Fruit fly (Drosophila melanogaster): Measurements from ENCODE around the gene vig.

vig gene

dm6 chr2L:15056359-15057220 lies 13.5 kb downstream of the vig start (continued):
- no peak for TF ChIP-seq hkb (optimal IDR thresholded peaks at IDR 0.05)
- TF ChIP-seq hkb (GFP tag; IDR thresholded peaks at IDR 0.05): peak; percentile 77
- no peak for TF ChIP-seq Nf-YA (GFP tag; IDR thresholded peaks at IDR 0.05)
- TF ChIP-seq lbe (GFP tag; optimal IDR thresholded peaks at IDR 0.05): peak; percentile 59
- no peak for TF ChIP-seq her (GFP tag; optimal IDR thresholded peaks at IDR 0.05)
- peak in 1 of 2 experiments; percentile 65 for TF ChIP-seq Hr78 (GFP tag; optimal IDR thresholded peaks at IDR 0.05)
- TF ChIP-seq Atf6 (GFP tag; IDR thresholded peaks at IDR 0.05): peak; percentile 49; the same call in 1 of the 2 replicates
- peak; percentile 75 for TF ChIP-seq row (GFP tag; IDR thresholded peaks at IDR 0.05)
- peak; percentile 78; the same call in 2 of the 3 replicates for TF ChIP-seq dysf (GFP tag; IDR thresholded peaks at IDR 0.05)
- peak; percentile 94 for TF ChIP-seq sens (GFP tag)
- peak; percentile 80 for TF ChIP-seq zfh1 (GFP tag; IDR thresholded peaks at IDR 0.05)
- peak; percentile 7 for TF ChIP-seq Mes4 (GFP tag; optimal IDR thresholded peaks at IDR 0.05)
- no peak for TF ChIP-seq Scr (GFP tag; IDR thresholded peaks at IDR 0.05; ENCODE audit: partially characterized antibody)
- TF ChIP-seq mam (GFP tag; optimal IDR thresholded peaks at IDR 0.05): peak; percentile 8
- TF ChIP-seq CG10979 (tag; optimal IDR thresholded peaks at IDR 0.05): peak; percentile 89
- peak; percentile 80 for TF ChIP-seq Med (GFP tag)
- 0 out of 3 replicates have a peak, but pooled peaks have one; percentile 21 for TF ChIP-seq Opbp (GFP tag; IDR thresholded peaks at IDR 0.05; ENCODE audit: partially characterized antibody)
- TF ChIP-seq ac (GFP tag; optimal IDR thresholded peaks at IDR 0.05): no peak
- TF ChIP-seq btn (GFP tag; optimal IDR thresholded peaks at IDR 0.05): no peak
- no peak for TF ChIP-seq CG32767 (GFP tag; IDR thresholded peaks at IDR 0.05)
- TF ChIP-seq CG4617 (GFP tag; optimal IDR thresholded peaks at IDR 0.05; ENCODE audit: borderline replicate concordance): peak; percentile 13
- peak; percentile 32 for TF ChIP-seq CG31388 (GFP tag; optimal IDR thresholded peaks at IDR 0.05)
- TF ChIP-seq CG8765 (GFP tag; IDR thresholded peaks at IDR 0.05): peak; percentile 47; the same call in 1 of the 2 replicates
- peak; percentile 38 for TF ChIP-seq chm (GFP tag; IDR thresholded peaks at IDR 0.05)
- no peak for TF ChIP-seq Dip2 (GFP tag; IDR thresholded peaks at IDR 0.05)
- peak; percentile 73 for TF ChIP-seq Xbp1 (GFP tag; optimal IDR thresholded peaks at IDR 0.05)
- peak; percentile 68 for TF ChIP-seq Spps (tag; optimal IDR thresholded peaks at IDR 0.05)
- peak; percentile 65 for TF ChIP-seq CG6854 (GFP tag; optimal IDR thresholded peaks at IDR 0.05)
- TF ChIP-seq CG15011 (GFP tag; optimal IDR thresholded peaks at IDR 0.05): peak; percentile 57
- TF ChIP-seq ranshi (GFP tag; IDR thresholded peaks at IDR 0.05): peak; percentile 75
- no peak for TF ChIP-seq CG11085 (GFP tag; IDR thresholded peaks at IDR 0.05)
- TF ChIP-seq CG7786 (GFP tag; optimal IDR thresholded peaks at IDR 0.05): no peak
- TF ChIP-seq gsb (GFP tag; IDR thresholded peaks at IDR 0.05): no peak
- peak; percentile 64; the same call in 1 of the 2 replicates for TF ChIP-seq klu (GFP tag; IDR thresholded peaks at IDR 0.05)
- TF ChIP-seq p53 (GFP tag; optimal IDR thresholded peaks at IDR 0.05): no peak
- TF ChIP-seq mld (GFP tag; IDR thresholded peaks at IDR 0.05; ENCODE audit: partially characterized antibody): 0 out of 3 replicates have a peak, but pooled peaks have one; percentile 7
- no peak for TF ChIP-seq dati (GFP tag; IDR thresholded peaks at IDR 0.05)
- 0 out of 3 replicates have a peak, but pooled peaks have one; percentile 74 for TF ChIP-seq CG2199 (GFP tag; IDR thresholded peaks at IDR 0.05)
- TF ChIP-seq odd (GFP tag; optimal IDR thresholded peaks at IDR 0.05): peak; percentile 67
- TF ChIP-seq Atf3 (GFP tag; optimal IDR thresholded peaks at IDR 0.05): no peak
- TF ChIP-seq C15 (GFP tag; IDR thresholded peaks at IDR 0.05): no peak
- TF ChIP-seq CG15514 (GFP tag; optimal IDR thresholded peaks at IDR 0.05): peak; percentile 34
- no peak for TF ChIP-seq schlank (tag; optimal IDR thresholded peaks at IDR 0.05)
- TF ChIP-seq CG6175 (GFP tag; IDR thresholded peaks at IDR 0.05): 0 out of 3 replicates have a peak, but pooled peaks have one; percentile 21
- TF ChIP-seq CG1233 (GFP tag; optimal IDR thresholded peaks at IDR 0.05): peak; percentile 75
- peak; percentile 75 for TF ChIP-seq CG13775 (GFP tag; optimal IDR thresholded peaks at IDR 0.05)
- TF ChIP-seq Ets65A (GFP tag): peak; percentile 89
- peak; percentile 85 for TF ChIP-seq CG17829 (tag; optimal IDR thresholded peaks at IDR 0.05)
- no peak for TF ChIP-seq Nf-YC (tag; optimal IDR thresholded peaks at IDR 0.05)
- no peak for TF ChIP-seq shn (GFP tag; optimal IDR thresholded peaks at IDR 0.05)

Data from whole organism, embryonic.